Fruit fly (Drosophila melanogaster) whole organism, wandering third instar larva: Measurements from ENCODE around the gene CG12061.

Source experiments
- CG9705 ChIP-seq: fragments of 200-800 bp; sonication (Bioruptor generic); optimal IDR thresholded peaks from 2 replicates; lab custom pipeline; 2018; ENCODE audit warnings: missing biosample characterization, mild to moderate bottlenecking, missing genetic modification characterization
- Dif ChIP-seq: fragments of 200-275, 200-300 bp; sonication (Bioruptor generic); optimal IDR thresholded peaks from 2 replicates; lab custom pipeline; 2018; ENCODE audit warnings: missing biosample characterization, missing genetic modification characterization; ENCODE audit not compliant: partially characterized antibody
- Myc ChIP-seq: fragments of >200 bp; optimal IDR thresholded peaks from 2 replicates; lab custom pipeline; 2017
- OdsH ChIP-seq: fragments of 200-800 bp; sonication (Bioruptor generic); optimal IDR thresholded peaks from 2 replicates; lab custom pipeline; 2016; ENCODE audit warnings: missing biosample characterization, mild to moderate bottlenecking, missing genetic modification characterization
- ey ChIP-seq: fragments of 200-800 bp; sonication (Bioruptor generic); optimal IDR thresholded peaks from 2 replicates; lab custom pipeline; 2016; ENCODE audit warnings: missing biosample characterization, missing genetic modification characterization
- pan ChIP-seq: fragments of >200 bp; optimal IDR thresholded peaks from 2 replicates; lab custom pipeline; 2017
- rgr ChIP-seq: fragments of 200-800 bp; sonication (Bioruptor generic); optimal IDR thresholded peaks from 3 replicates; lab custom pipeline; 2016; ENCODE audit warnings: missing biosample characterization, mild to moderate bottlenecking, missing genetic modification characterization
- sv ChIP-seq: fragments of 200-800 bp; sonication (Bioruptor generic); optimal IDR thresholded peaks from 3 replicates; lab custom pipeline; 2016; ENCODE audit warnings: missing biosample characterization, missing genetic modification characterization

DNA sequence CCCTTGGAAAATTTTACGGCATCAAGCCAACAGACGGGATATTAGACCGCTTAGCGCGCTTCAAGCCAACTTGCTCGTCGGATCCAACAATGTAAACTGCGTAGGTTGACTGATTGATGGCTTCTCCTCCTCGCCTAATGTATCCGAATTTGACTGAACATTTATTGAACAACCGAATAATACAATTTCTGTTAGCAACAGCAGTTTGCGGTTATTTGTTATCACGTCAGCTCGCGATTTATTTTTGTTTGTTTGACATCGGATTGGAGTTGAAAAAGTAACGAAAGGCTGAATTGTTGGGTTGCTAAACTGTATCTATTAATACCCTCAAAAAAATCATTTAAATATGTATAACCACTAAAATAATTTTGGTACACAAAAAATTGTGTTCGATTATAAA, 56.7 kb downstream of the CG12061 start, which contains the start of gene CG17159:
- no peak for TF ChIP-seq sv (GFP tag; lab: Kevin White, UChicago)
- no peak for TF ChIP-seq CG9705 (GFP tag; lab: Kevin White, UChicago)
- TF ChIP-seq ey (GFP tag; lab: Kevin White, UChicago), result no peak
- no peak for TF ChIP-seq Myc (lab: Kevin White, UChicago)
- no peak for TF ChIP-seq pan
- no peak for TF ChIP-seq Dif (GFP tag; lab: Kevin White, UChicago)
- TF ChIP-seq rgr, result no peak
- TF ChIP-seq OdsH (GFP tag; lab: Kevin White, UChicago), result no peak
